Worm (Caenorhabditis elegans) whole organism, young adult: ENCODE results near the gene gstk-1.

ENCODE experiments used
- F22D6.2 ChIP-seq: sonication (generic microtip); optimal IDR thresholded peaks from 2 replicates; lab custom pipeline; 2016; ENCODE audit warnings: mild to moderate bottlenecking, missing genetic modification characterization, missing compliant biosample characterization
- T26A5.8 ChIP-seq: sonication (generic microtip); optimal IDR thresholded peaks from 2 replicates; lab custom pipeline; 2016; ENCODE audit warnings: missing genetic modification characterization, missing compliant biosample characterization
- ama-1 ChIP-seq, 3 experiments: fragments of 150-350 bp in 1 of 3; sonication (generic microtip) in 2 of 3; optimal IDR thresholded peaks; 2 replicates each; lab custom pipeline; 2014 to 2018; ENCODE audit warnings: missing biosample characterization in 2 of 3, missing genetic modification characterization in 2 of 3, missing genetic modification reagents in 2 of 3
- hlh-12 ChIP-seq: sonication (generic microtip); optimal IDR thresholded peaks from 2 replicates; lab custom pipeline; 2016; ENCODE audit warnings: missing genetic modification characterization, missing compliant biosample characterization
- hmg-20 ChIP-seq: fragments of 200-800 bp; sonication (Bioruptor generic); IDR thresholded peaks from 2 replicates; pipeline ENCODE4 v1.3.6; 2022; ENCODE audit warnings: missing genetic modification reagents, missing genetic modification characterization, missing compliant biosample characterization
- madf-6 ChIP-seq: fragments of 200-800 bp; sonication (Bioruptor generic); IDR thresholded peaks from 2 replicates; pipeline ENCODE4 v1.3.6; 2022; ENCODE audit warnings: missing genetic modification reagents, missing genetic modification characterization, missing compliant biosample characterization
- nhr-179 ChIP-seq: sonication (generic microtip); optimal IDR thresholded peaks from 2 replicates; lab custom pipeline; 2016; ENCODE audit warnings: mild to moderate bottlenecking, missing genetic modification characterization, missing compliant biosample characterization
- snpc-1.3 ChIP-seq: sonication (generic microtip); optimal IDR thresholded peaks from 2 replicates; lab custom pipeline; 2017; ENCODE audit warnings: missing genetic modification characterization, mild to moderate bottlenecking, missing compliant biosample characterization, antibody characterized with exemption, moderate library complexity, missing genotype, missing genetic modification reagents; ENCODE audit not compliant: insufficient read depth
- snpc-3.4 ChIP-seq: sonication (generic microtip); optimal IDR thresholded peaks from 2 replicates; lab custom pipeline; 2017; ENCODE audit warnings: missing genetic modification characterization, mild to moderate bottlenecking, missing compliant biosample characterization, antibody characterized with exemption, moderate library complexity, missing genotype, missing genetic modification reagents
- unc-62 ChIP-seq: fragments of 150-350 bp; optimal IDR thresholded peaks from 2 replicates; lab custom pipeline; 2014; ENCODE audit warnings: missing biosample characterization, missing genetic modification reagents, missing genetic modification characterization

DNA sequence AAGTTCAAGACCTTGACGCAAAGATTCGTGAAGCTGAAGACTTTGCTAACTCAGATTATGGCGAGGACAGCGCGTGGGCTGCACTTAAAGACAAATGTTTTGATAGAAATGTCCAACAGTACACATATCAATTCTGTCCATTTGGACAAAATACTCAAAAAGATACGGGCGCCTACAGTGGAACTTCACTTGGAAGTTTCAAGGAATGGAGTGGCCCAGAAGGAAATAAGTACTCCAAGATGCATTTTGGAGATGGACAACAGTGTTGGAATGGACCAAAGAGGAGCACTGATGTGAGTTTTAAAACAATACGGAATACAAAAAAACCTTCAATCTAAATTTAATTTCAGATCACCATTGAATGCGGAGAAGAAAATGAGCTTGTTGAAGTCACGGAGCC is 30.6 kb upstream of the gstk-1 start:
- TF ChIP-seq T26A5.8 (tag; lab: Kevin White, UChicago) (no peak), ama-1 (optimal IDR thresholded peaks at IDR 0.05; lab: Kevin White, UChicago) (no peak), ama-1 (GFP tag; optimal IDR thresholded peaks at IDR 0.05; lab: Kevin White, UChicago) (no peak), nhr-179 (tag; lab: Kevin White, UChicago) (no peak), unc-62 (no peak), snpc-1.3 (tag; lab: Kevin White, UChicago) (no peak), snpc-3.4 (tag; lab: Kevin White, UChicago) (no peak), madf-6 (no peak), hmg-20 (no peak), F22D6.2 (no peak), hlh-12 (tag; lab: Kevin White, UChicago) (no peak)
